Fruit fly (Drosophila melanogaster): ENCODE data around the gene JMJD7.

- TF ChIP-seq CG8478 (optimal IDR thresholded peaks at IDR 0.05) = no peak
- no peak for TF ChIP-seq CTCF (optimal IDR thresholded peaks at IDR 0.05)
These were observed 28.5 kb upstream of the JMJD7 start for dm6 chr3L:13478339-13479203.
